Fruit fly (Drosophila melanogaster) whole organism, prepupa: ENCODE results near the gene Antp.

Source experiments
- Blimp-1 ChIP-seq: fragments of 200-800 bp; sonication (Bioruptor generic); optimal IDR thresholded peaks from 3 replicates; lab custom pipeline; 2017; ENCODE audit warnings: missing biosample characterization, missing genetic modification characterization, mild to moderate bottlenecking, moderate library complexity, missing genetic modification reagents
- CG10669 ChIP-seq: fragments of 200-800 bp; sonication (Bioruptor generic); optimal IDR thresholded peaks from 3 replicates; lab custom pipeline; 2018; ENCODE audit warnings: missing biosample characterization, mild to moderate bottlenecking, missing genetic modification characterization, moderate library complexity
- CG11294 ChIP-seq: fragments of 200-800 bp; sonication (Bioruptor generic); IDR thresholded peaks from 2 replicates; pipeline ENCODE4 v1.3.6; 2022; ENCODE audit warnings: missing biosample characterization, missing genetic modification characterization
- CG11762 ChIP-seq: fragments of 200-800 bp; sonication (Bioruptor generic); optimal IDR thresholded peaks from 3 replicates; lab custom pipeline; 2016; ENCODE audit warnings: missing biosample characterization, missing genetic modification characterization; ENCODE audit not compliant: insufficient read depth
- CG11902 ChIP-seq: fragments of 200-800 bp; sonication (Bioruptor generic); optimal IDR thresholded peaks from 3 replicates; lab custom pipeline; 2016; ENCODE audit warnings: missing biosample characterization, missing genetic modification characterization
- CG15336 ChIP-seq: fragments of 200-800 bp; sonication (Bioruptor generic); IDR thresholded peaks from 2 replicates; pipeline ENCODE4 v1.3.6; 2022; ENCODE audit warnings: missing biosample characterization, missing genetic modification characterization
- CG16779 ChIP-seq: fragments of 200-800 bp; sonication (Bioruptor generic); optimal IDR thresholded peaks from 3 replicates; lab custom pipeline; 2017; ENCODE audit warnings: missing biosample characterization, mild to moderate bottlenecking, missing genetic modification characterization
- CG3032 ChIP-seq: fragments of 200-800 bp; optimal IDR thresholded peaks from 2 replicates; lab custom pipeline; 2019; ENCODE audit warnings: missing biosample characterization, mild to moderate bottlenecking, missing genetic modification characterization, moderate library complexity
- CG31627 ChIP-seq: fragments of 200-800 bp; sonication (Bioruptor generic); optimal IDR thresholded peaks from 3 replicates; lab custom pipeline; 2016; ENCODE audit warnings: missing biosample characterization, missing genetic modification characterization
- CG32006 ChIP-seq: fragments of 200-800 bp; sonication (Bioruptor generic); optimal IDR thresholded peaks from 3 replicates; lab custom pipeline; 2017; ENCODE audit warnings: missing biosample characterization, mild to moderate bottlenecking, missing genetic modification characterization
- CG4318 ChIP-seq: fragments of 200-800 bp; sonication (Bioruptor generic); optimal IDR thresholded peaks from 3 replicates; lab custom pipeline; 2017; ENCODE audit warnings: missing biosample characterization, mild to moderate bottlenecking, missing genetic modification characterization
- CG6276 ChIP-seq: fragments of 200-800 bp; sonication (Bioruptor generic); optimal IDR thresholded peaks from 2 replicates; lab custom pipeline; 2017; ENCODE audit warnings: missing biosample characterization, mild to moderate bottlenecking, missing genetic modification characterization
- CG6792 ChIP-seq: fragments of 200-800 bp; sonication (Bioruptor generic); optimal IDR thresholded peaks from 3 replicates; lab custom pipeline; 2016; ENCODE audit warnings: missing biosample characterization, missing genetic modification characterization
- CG6808 ChIP-seq: fragments of 200-800 bp; sonication (Bioruptor generic); optimal IDR thresholded peaks from 3 replicates; lab custom pipeline; 2017; ENCODE audit warnings: missing biosample characterization, missing genetic modification characterization, mild to moderate bottlenecking, moderate library complexity, missing genetic modification reagents
- CG6854 ChIP-seq: fragments of 200-800 bp; sonication (Bioruptor generic); optimal IDR thresholded peaks from 2 replicates; lab custom pipeline; 2017; ENCODE audit warnings: missing biosample characterization, mild to moderate bottlenecking, missing genetic modification characterization
- CG8119 ChIP-seq: fragments of 200-800 bp; sonication (Bioruptor generic); IDR thresholded peaks from 3 replicates; pipeline ENCODE4 v1.3.6; 2022; ENCODE audit warnings: missing biosample characterization, missing genetic modification characterization
- CG8319 ChIP-seq: fragments of 200-800 bp; sonication (Bioruptor generic); optimal IDR thresholded peaks from 3 replicates; lab custom pipeline; 2016; ENCODE audit warnings: missing biosample characterization, missing genetic modification characterization
- CG8632 ChIP-seq: fragments of 200-800 bp; sonication (Bioruptor generic); optimal IDR thresholded peaks from 3 replicates; lab custom pipeline; 2016; ENCODE audit warnings: missing biosample characterization, missing genetic modification characterization
- CG9139 ChIP-seq: fragments of 200-800 bp; sonication (Bioruptor generic); optimal IDR thresholded peaks from 3 replicates; lab custom pipeline; 2017; ENCODE audit warnings: missing biosample characterization, mild to moderate bottlenecking, missing genetic modification characterization
- Eip78C ChIP-seq: fragments of 200-800 bp; sonication (Bioruptor generic); peaks from one replicate; lab custom pipeline; 2016; ENCODE audit warnings: missing biosample characterization, missing genetic modification characterization
- Ets96B ChIP-seq: fragments of 200-800 bp; optimal IDR thresholded peaks from 2 replicates; lab custom pipeline; 2019; ENCODE audit warnings: missing biosample characterization, mild to moderate bottlenecking, missing genetic modification characterization, moderate library complexity
- Hr38 ChIP-seq: sonication (Bioruptor generic); optimal IDR thresholded peaks from 2 replicates; lab custom pipeline; 2016; ENCODE audit warnings: missing biosample characterization, missing genetic modification characterization
- Hr4 ChIP-seq: fragments of 200-800 bp; sonication (Bioruptor generic); optimal IDR thresholded peaks from 3 replicates; lab custom pipeline; 2016; ENCODE audit warnings: missing biosample characterization, missing genetic modification characterization
- Lpt ChIP-seq: fragments of 200-800 bp; sonication (Bioruptor generic); optimal IDR thresholded peaks from 3 replicates; lab custom pipeline; 2016; ENCODE audit warnings: missing biosample characterization, missing genetic modification characterization
- Met ChIP-seq: fragments of 200-800 bp; sonication (Bioruptor generic); optimal IDR thresholded peaks from 3 replicates; lab custom pipeline; 2016; ENCODE audit warnings: missing biosample characterization, missing genetic modification characterization
- Sox102F ChIP-seq: fragments of 200-800 bp; sonication (Bioruptor generic); optimal IDR thresholded peaks from 2 replicates; lab custom pipeline; 2016; ENCODE audit warnings: missing biosample characterization, mild to moderate bottlenecking, missing genetic modification characterization
- Sox14 ChIP-seq: fragments of 200-800 bp; sonication (Bioruptor generic); optimal IDR thresholded peaks from 3 replicates; lab custom pipeline; 2016; ENCODE audit warnings: missing biosample characterization, missing genetic modification characterization
- Sox15 ChIP-seq: fragments of 200-800 bp; sonication (Bioruptor generic); optimal IDR thresholded peaks from 3 replicates; lab custom pipeline; 2016; ENCODE audit warnings: missing biosample characterization, missing genetic modification characterization
- achi ChIP-seq: fragments of 200-800 bp; sonication (Bioruptor generic); optimal IDR thresholded peaks from 3 replicates; lab custom pipeline; 2016; ENCODE audit warnings: missing biosample characterization, missing genetic modification characterization
- cyc ChIP-seq: fragments of 200-800 bp; sonication (Bioruptor generic); optimal IDR thresholded peaks from 3 replicates; lab custom pipeline; 2016; ENCODE audit warnings: missing biosample characterization, missing genetic modification characterization
- fd59A ChIP-seq: fragments of 200-800 bp; sonication (Bioruptor generic); optimal IDR thresholded peaks from 2 replicates; lab custom pipeline; 2017; ENCODE audit warnings: missing biosample characterization, mild to moderate bottlenecking, missing genetic modification characterization, missing genetic modification reagents
- fd85E ChIP-seq: fragments of 200-800 bp; sonication (Bioruptor generic); optimal IDR thresholded peaks from 3 replicates; lab custom pipeline; 2016; ENCODE audit warnings: missing biosample characterization, missing genetic modification characterization
- fkh ChIP-seq: fragments of 200-800 bp; sonication (Bioruptor generic); optimal IDR thresholded peaks from 3 replicates; lab custom pipeline; 2017; ENCODE audit warnings: missing biosample characterization, mild to moderate bottlenecking, missing genetic modification characterization, moderate library complexity
- lz ChIP-seq: fragments of 200-800 bp; sonication (Bioruptor generic); optimal IDR thresholded peaks from 3 replicates; lab custom pipeline; 2016; ENCODE audit warnings: missing biosample characterization, missing genetic modification characterization
- net ChIP-seq: fragments of 200-800 bp; sonication (Bioruptor generic); optimal IDR thresholded peaks from 3 replicates; lab custom pipeline; 2016; ENCODE audit warnings: missing biosample characterization, missing genetic modification characterization
- pdm3 ChIP-seq: fragments of 200-800 bp; sonication (Bioruptor generic); optimal IDR thresholded peaks from 3 replicates; lab custom pipeline; 2016; ENCODE audit warnings: missing biosample characterization, missing genetic modification characterization
- salr ChIP-seq, 2 experiments: fragments of 200-800 bp; sonication (Bioruptor generic); optimal IDR thresholded peaks; 3 replicates each; lab custom pipeline; 2016 to 2018; ENCODE audit warnings: missing biosample characterization in 2 of 2, missing genetic modification characterization in 2 of 2, mild to moderate bottlenecking in 1 of 2
- ss ChIP-seq, 2 experiments: fragments of 200-800 bp; sonication (Bioruptor generic); optimal IDR thresholded peaks; 2 replicates in 1 of 2; 3 replicates in 1 of 2; lab custom pipeline; 2017 to 2018; ENCODE audit warnings: mild to moderate bottlenecking in 2 of 2, missing biosample characterization in 2 of 2, missing genetic modification characterization in 2 of 2, moderate library complexity in 1 of 2
- svp ChIP-seq: fragments of 200-800 bp; sonication (Bioruptor generic); peaks from one replicate; lab custom pipeline; 2016; ENCODE audit warnings: missing biosample characterization, missing genetic modification characterization
- topi ChIP-seq: fragments of 200-800 bp; sonication (Bioruptor generic); optimal IDR thresholded peaks from 3 replicates; lab custom pipeline; 2016; ENCODE audit warnings: missing biosample characterization, missing genetic modification characterization
- vri ChIP-seq: fragments of 200-800 bp; sonication (Bioruptor generic); optimal IDR thresholded peaks from 3 replicates; lab custom pipeline; 2016; ENCODE audit warnings: missing biosample characterization, mild to moderate bottlenecking, missing genetic modification characterization

The Antp gene

dm6 chr3R:6929151-6929550, 69.9 kb downstream of the Antp start:
- TF ChIP-seq svp (GFP tag; lab: Kevin White, UChicago) (peak; percentile 42), CG15336 (GFP tag; lab: Robert Waterston, UW) (0 out of 2 replicates have a peak, but pooled peaks have one; percentile 22), Sox15 (GFP tag; lab: Kevin White, UChicago) (no peak), CG8119 (GFP tag; lab: Robert Waterston, UW) (peak; percentile 17; the same call in 1 of the 3 replicates), CG6792 (no peak), Hr4 (no peak), CG8319 (no peak), pdm3 (GFP tag; lab: Kevin White, UChicago) (no peak), Eip78C (GFP tag; lab: Kevin White, UChicago) (peak; percentile 63), CG6276 (GFP tag; lab: Kevin White, UChicago) (peak; percentile 7), CG9139 (GFP tag; lab: Kevin White, UChicago) (no peak), CG3032 (tag; lab: Kevin White, UChicago) (no peak), ss (GFP tag; optimal IDR thresholded peaks at IDR 0.05; lab: Kevin White, UChicago) (no peak), CG4318 (GFP tag; lab: Kevin White, UChicago) (no peak), CG6808 (GFP tag; lab: Kevin White, UChicago) (no peak), cyc (GFP tag; lab: Kevin White, UChicago) (no peak), vri (GFP tag; lab: Kevin White, UChicago) (no peak), Met (GFP tag; lab: Kevin White, UChicago) (no peak), CG32006 (GFP tag; lab: Kevin White, UChicago) (peak; percentile 48), achi (peak; percentile 11), lz (GFP tag; lab: Kevin White, UChicago) (no peak), fkh (no peak), Blimp-1 (GFP tag; lab: Kevin White, UChicago) (no peak), salr (GFP tag; optimal IDR thresholded peaks at IDR 0.05; lab: Kevin White, UChicago) (peak in 1 of 2 experiments; percentile 8), CG11762 (GFP tag; lab: Kevin White, UChicago) (no peak), CG10669 (GFP tag; lab: Kevin White, UChicago) (no peak), CG16779 (tag; lab: Kevin White, UChicago) (no peak), Lpt (GFP tag; lab: Kevin White, UChicago) (no peak), CG31627 (GFP tag; lab: Kevin White, UChicago) (no peak), topi (GFP tag; lab: Kevin White, UChicago) (no peak), net (GFP tag; lab: Kevin White, UChicago) (no peak), CG8632 (GFP tag; lab: Kevin White, UChicago) (no peak), CG11902 (GFP tag; lab: Kevin White, UChicago) (no peak), CG6854 (GFP tag; lab: Kevin White, UChicago) (no peak), fd85E (GFP tag; lab: Kevin White, UChicago) (no peak), Sox14 (GFP tag; lab: Kevin White, UChicago) (no peak)

- no peak for TF ChIP-seq svp (GFP tag; lab: Kevin White, UChicago)
- no peak for TF ChIP-seq lz (GFP tag; lab: Kevin White, UChicago)
- peak; percentile 37 to 97 for TF ChIP-seq ss (GFP tag; optimal IDR thresholded peaks at IDR 0.05; lab: Kevin White, UChicago)
Observed at dm6 chr3R:6924235-6924634, 74.8 kb downstream of the Antp start.

dm6 chr3R:6923189-6923588, 75.8 kb downstream of the Antp start:
- peak in 1 of 2 experiments; percentile 43 for TF ChIP-seq ss (GFP tag; optimal IDR thresholded peaks at IDR 0.05; lab: Kevin White, UChicago)
- no peak for TF ChIP-seq CG3032 (tag; lab: Kevin White, UChicago)
- no peak for TF ChIP-seq Sox15 (GFP tag; lab: Kevin White, UChicago)
- no peak for TF ChIP-seq Eip78C (GFP tag; lab: Kevin White, UChicago)
- TF ChIP-seq Sox14 (GFP tag; lab: Kevin White, UChicago): peak; percentile 34
- TF ChIP-seq Ets96B (tag; lab: Kevin White, UChicago): no peak
- no peak for TF ChIP-seq CG6808 (GFP tag; lab: Kevin White, UChicago)
- TF ChIP-seq CG6276 (GFP tag; lab: Kevin White, UChicago): no peak
- TF ChIP-seq Sox102F: peak; percentile 25
- TF ChIP-seq Hr38 (GFP tag; lab: Kevin White, UChicago): no peak
- TF ChIP-seq Blimp-1 (GFP tag; lab: Kevin White, UChicago): peak; percentile 18
- peak; percentile 7 for TF ChIP-seq vri (GFP tag; lab: Kevin White, UChicago)
- no peak for TF ChIP-seq CG8119 (GFP tag; lab: Robert Waterston, UW)
- no peak for TF ChIP-seq cyc (GFP tag; lab: Kevin White, UChicago)
- no peak for TF ChIP-seq CG6792
- no peak for TF ChIP-seq CG32006 (GFP tag; lab: Kevin White, UChicago)
- TF ChIP-seq CG11294 (GFP tag; lab: Robert Waterston, UW): no peak
- no peak for TF ChIP-seq fd59A (GFP tag; lab: Kevin White, UChicago)
- no peak for TF ChIP-seq CG15336 (GFP tag; lab: Robert Waterston, UW)
- peak; percentile 94 for TF ChIP-seq svp (GFP tag; lab: Kevin White, UChicago)
- TF ChIP-seq achi: no peak
- no peak for TF ChIP-seq fd85E (GFP tag; lab: Kevin White, UChicago)
- no peak for TF ChIP-seq CG11762 (GFP tag; lab: Kevin White, UChicago)
